Worm (Caenorhabditis elegans): ENCODE data around the gene F57E7.2.

Gene F57E7.2

ce11 chrV:16433471-16433870, 49.5 kb downstream of the F57E7.2 start, which contains the start of gene clec-234:
TSS of gene clec-234 (minus strand) at chrV:16433571.
- no peak for TF ChIP-seq flt-1 (GFP tag; IDR thresholded peaks at IDR 0.05)
- TF ChIP-seq B0310.2 (tag; optimal IDR thresholded peaks at IDR 0.05) = no peak

Data from whole organism, early embryonic.